Worm (Caenorhabditis elegans) whole organism, early embryonic: ENCODE measurements around the gene srj-22.

Source experiments
- B0310.2 ChIP-seq: sonication (generic microtip); optimal IDR thresholded peaks from 2 replicates; lab custom pipeline; 2016; ENCODE audit warnings: mild to moderate bottlenecking, missing genetic modification characterization, missing compliant biosample characterization
- F13C5.2 ChIP-seq: sonication (generic microtip); optimal IDR thresholded peaks from 2 replicates; lab custom pipeline; 2017; ENCODE audit warnings: mild to moderate bottlenecking, missing genetic modification characterization, inconsistent platforms, missing compliant biosample characterization
- aly-1 ChIP-seq: sonication (generic microtip); optimal IDR thresholded peaks from 2 replicates; lab custom pipeline; 2016; ENCODE audit warnings: missing genetic modification characterization, missing compliant biosample characterization
- ama-1 ChIP-seq: fragments of 150-350 bp; optimal IDR thresholded peaks from 2 replicates; lab custom pipeline; 2014
- ceh-13 ChIP-seq: fragments of 200-800 bp; sonication (Bioruptor generic); optimal IDR thresholded peaks from 2 replicates; lab custom pipeline; 2018; ENCODE audit warnings: mild to moderate bottlenecking, missing genetic modification characterization, missing compliant biosample characterization
- ceh-36 ChIP-seq: sonication (generic microtip); optimal IDR thresholded peaks from 2 replicates; lab custom pipeline; 2016; ENCODE audit warnings: missing genetic modification characterization, inconsistent platforms, missing compliant biosample characterization
- ets-7 ChIP-seq: sonication (generic microtip); optimal IDR thresholded peaks from 2 replicates; lab custom pipeline; 2016; ENCODE audit warnings: missing genotype, missing genetic modification characterization, missing compliant biosample characterization
- flt-1 ChIP-seq: fragments of 200-800 bp; sonication (Bioruptor generic); IDR thresholded peaks from 2 replicates; pipeline ENCODE4 v1.3.6; 2022; ENCODE audit warnings: missing genetic modification characterization, missing compliant biosample characterization
- hmbx-1 ChIP-seq: sonication (generic microtip); optimal IDR thresholded peaks from 2 replicates; lab custom pipeline; 2016; ENCODE audit warnings: mild to moderate bottlenecking, missing genetic modification characterization, missing compliant biosample characterization
- hmg-4 ChIP-seq: fragments of 200-800 bp; sonication (Bioruptor generic); optimal IDR thresholded peaks from 2 replicates; lab custom pipeline; 2018; ENCODE audit warnings: mild to moderate bottlenecking, missing genetic modification characterization, missing compliant biosample characterization
- hnd-1 ChIP-seq: sonication (generic microtip); optimal IDR thresholded peaks from 2 replicates; lab custom pipeline; 2016; ENCODE audit warnings: missing genetic modification characterization, missing compliant biosample characterization
- pes-1 ChIP-seq: fragments of 200-800 bp; sonication (Bioruptor generic); IDR thresholded peaks from 2 replicates; pipeline ENCODE4 v1.3.6; 2022; ENCODE audit warnings: missing genetic modification reagents, missing genetic modification characterization, missing compliant biosample characterization
- scrt-1 ChIP-seq: fragments of 200-800 bp; sonication (Bioruptor generic); IDR thresholded peaks from 2 replicates; pipeline ENCODE4 v1.3.6; 2022; ENCODE audit warnings: missing genetic modification characterization, missing compliant biosample characterization
- sea-1 ChIP-seq: fragments of 200-800 bp; sonication (Bioruptor generic); conservative IDR thresholded peaks from 2 replicates; pipeline ENCODE4 v1.3.6; 2022; ENCODE audit warnings: missing genetic modification characterization, missing compliant biosample characterization
- tbx-11 ChIP-seq: fragments of 200-800 bp; sonication (Bioruptor generic); IDR thresholded peaks from 2 replicates; pipeline ENCODE4 v1.3.6; 2022; ENCODE audit warnings: missing genetic modification characterization, missing compliant biosample characterization
- tbx-37 ChIP-seq: fragments of 200-800 bp; sonication (Bioruptor generic); conservative IDR thresholded peaks from 2 replicates; pipeline ENCODE4 v1.3.6; 2022; ENCODE audit warnings: missing genetic modification reagents, missing genetic modification characterization, missing compliant biosample characterization
- tra-4 ChIP-seq: sonication (generic microtip); optimal IDR thresholded peaks from 2 replicates; lab custom pipeline; 2017; ENCODE audit warnings: missing genetic modification characterization, missing compliant biosample characterization

Gene srj-22

ce11 chrV:10768892-10769291 lies 25.3 kb upstream of the srj-22 start:
- TF ChIP-seq ama-1: no peak
- no peak for TF ChIP-seq F13C5.2 (tag; lab: Kevin White, UChicago)
- no peak for TF ChIP-seq tbx-11 (GFP tag; lab: Robert Waterston, UW)
- no peak for TF ChIP-seq hmg-4 (GFP tag; lab: Kevin White, UChicago)
- no peak for TF ChIP-seq hmbx-1 (tag; lab: Kevin White, UChicago)
- no peak for TF ChIP-seq hnd-1 (tag; lab: Kevin White, UChicago)
- TF ChIP-seq ceh-36 (tag; lab: Kevin White, UChicago): no peak
- TF ChIP-seq B0310.2 (tag; lab: Kevin White, UChicago): no peak
- no peak for TF ChIP-seq ets-7 (tag; lab: Kevin White, UChicago)
- TF ChIP-seq pes-1 (GFP tag; lab: Robert Waterston, UW): no peak

ce11 chrV:10764066-10764465 lies 20.5 kb upstream of the srj-22 start, which contains the start of gene ocr-1:
Gene ocr-1, plus strand, starts transcription at chrV:10764366.
- TF ChIP-seq hnd-1 (tag; lab: Kevin White, UChicago) (no peak), ets-7 (tag; lab: Kevin White, UChicago) (no peak), F13C5.2 (tag; lab: Kevin White, UChicago) (no peak), ama-1 (no peak), hmbx-1 (tag; lab: Kevin White, UChicago) (no peak), ceh-13 (no peak), tra-4 (tag; lab: Kevin White, UChicago) (no peak), tbx-37 (GFP tag; lab: Robert Waterston, UW) (no peak), aly-1 (tag; lab: Kevin White, UChicago) (no peak), tbx-11 (GFP tag; lab: Robert Waterston, UW) (no peak), sea-1 (GFP tag; lab: Robert Waterston, UW) (no peak), ceh-36 (tag; lab: Kevin White, UChicago) (no peak), scrt-1 (GFP tag; lab: Robert Waterston, UW) (no peak), flt-1 (GFP tag; lab: Robert Waterston, UW) (no peak), hmg-4 (GFP tag; lab: Kevin White, UChicago) (no peak), pes-1 (GFP tag; lab: Robert Waterston, UW) (no peak), B0310.2 (tag; lab: Kevin White, UChicago) (no peak)

ce11 chrV:10762695-10763094 lies 19.1 kb upstream of the srj-22 start, which contains the start of gene sre-6:
Gene sre-6, minus strand, starts transcription at chrV:10762795.
- no peak for TF ChIP-seq ceh-36 (tag; lab: Kevin White, UChicago)
- TF ChIP-seq ama-1: no peak
- no peak for TF ChIP-seq sea-1 (GFP tag; lab: Robert Waterston, UW)
- TF ChIP-seq hnd-1 (tag; lab: Kevin White, UChicago): no peak
- no peak for TF ChIP-seq pes-1 (GFP tag; lab: Robert Waterston, UW)
- no peak for TF ChIP-seq hmbx-1 (tag; lab: Kevin White, UChicago)
- no peak for TF ChIP-seq tbx-11 (GFP tag; lab: Robert Waterston, UW)

DNA sequence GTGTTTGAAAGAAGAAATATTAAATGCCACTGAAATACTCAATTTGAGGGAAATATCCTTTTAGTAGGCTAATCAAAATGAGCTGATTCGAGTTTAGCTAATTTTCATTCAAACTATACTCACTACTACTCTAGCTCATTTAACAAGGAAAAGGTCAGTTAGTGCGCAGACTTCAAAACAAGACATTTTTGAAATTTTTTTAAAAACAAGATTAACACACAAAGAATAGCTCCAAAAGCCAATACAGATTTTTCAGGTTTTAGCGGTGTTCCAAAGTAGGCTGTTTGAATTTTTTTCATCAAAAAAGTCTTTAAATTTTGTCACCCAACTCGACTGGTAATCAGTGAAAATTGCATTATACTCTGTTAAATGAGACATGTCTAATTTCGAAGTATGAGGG lies 17.3 kb upstream of the srj-22 start:
- no peak for TF ChIP-seq ets-7 (tag; lab: Kevin White, UChicago)
- TF ChIP-seq flt-1 (GFP tag; lab: Robert Waterston, UW): no peak
- TF ChIP-seq hmbx-1 (tag; lab: Kevin White, UChicago): no peak
- TF ChIP-seq ceh-13: no peak
- TF ChIP-seq hmg-4 (GFP tag; lab: Kevin White, UChicago): no peak
- TF ChIP-seq tbx-37 (GFP tag; lab: Robert Waterston, UW): no peak
- TF ChIP-seq pes-1 (GFP tag; lab: Robert Waterston, UW): no peak
- TF ChIP-seq F13C5.2 (tag; lab: Kevin White, UChicago): no peak
- no peak for TF ChIP-seq ama-1
- no peak for TF ChIP-seq ceh-36 (tag; lab: Kevin White, UChicago)
- no peak for TF ChIP-seq scrt-1 (GFP tag; lab: Robert Waterston, UW)
- no peak for TF ChIP-seq hnd-1 (tag; lab: Kevin White, UChicago)
- no peak for TF ChIP-seq tra-4 (tag; lab: Kevin White, UChicago)
- TF ChIP-seq B0310.2 (tag; lab: Kevin White, UChicago): no peak
- no peak for TF ChIP-seq aly-1 (tag; lab: Kevin White, UChicago)
- TF ChIP-seq tbx-11 (GFP tag; lab: Robert Waterston, UW): no peak
- no peak for TF ChIP-seq sea-1 (GFP tag; lab: Robert Waterston, UW)

- TF ChIP-seq hmbx-1 (tag; lab: Kevin White, UChicago): no peak
- no peak for TF ChIP-seq flt-1 (GFP tag; lab: Robert Waterston, UW)
- no peak for TF ChIP-seq ets-7 (tag; lab: Kevin White, UChicago)
- TF ChIP-seq F13C5.2 (tag; lab: Kevin White, UChicago): no peak
- no peak for TF ChIP-seq scrt-1 (GFP tag; lab: Robert Waterston, UW)
- no peak for TF ChIP-seq hnd-1 (tag; lab: Kevin White, UChicago)
- no peak for TF ChIP-seq ama-1
These were observed 15.1 kb upstream of the srj-22 start, which contains the start of gene F28H7.8 for ce11 chrV:10758658-10759057. Gene F28H7.8, plus strand, starts transcription at chrV:10758958.

DNA sequence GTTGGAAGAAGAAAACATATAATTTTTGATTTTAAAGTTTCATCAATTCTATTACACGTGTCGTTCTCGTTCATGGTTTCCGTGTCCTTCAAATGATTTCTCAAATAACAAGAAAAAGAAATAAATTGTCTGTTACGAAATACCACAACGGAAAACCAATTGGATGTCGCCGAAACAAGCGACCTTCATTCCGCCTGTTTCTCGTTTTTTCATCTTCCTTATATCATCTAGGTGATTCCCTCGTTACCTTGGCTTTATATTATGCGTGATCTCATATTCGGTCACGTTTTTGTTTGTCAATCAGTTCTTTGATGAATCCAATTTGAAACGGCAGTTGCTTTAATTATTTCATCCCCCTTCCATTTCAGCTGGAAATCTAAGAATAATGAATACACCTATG lies 13.6 kb upstream of the srj-22 start:
- TF ChIP-seq sea-1 (GFP tag; lab: Robert Waterston, UW) (no peak), flt-1 (GFP tag; lab: Robert Waterston, UW) (no peak), pes-1 (GFP tag; lab: Robert Waterston, UW) (no peak), aly-1 (tag; lab: Kevin White, UChicago) (no peak), hmg-4 (GFP tag; lab: Kevin White, UChicago) (no peak), hnd-1 (tag; lab: Kevin White, UChicago) (no peak), scrt-1 (GFP tag; lab: Robert Waterston, UW) (no peak), tra-4 (tag; lab: Kevin White, UChicago) (no peak), ets-7 (tag; lab: Kevin White, UChicago) (no peak), ceh-36 (tag; lab: Kevin White, UChicago) (no peak), hmbx-1 (tag; lab: Kevin White, UChicago) (no peak), tbx-11 (GFP tag; lab: Robert Waterston, UW) (no peak), ceh-13 (no peak)

DNA sequence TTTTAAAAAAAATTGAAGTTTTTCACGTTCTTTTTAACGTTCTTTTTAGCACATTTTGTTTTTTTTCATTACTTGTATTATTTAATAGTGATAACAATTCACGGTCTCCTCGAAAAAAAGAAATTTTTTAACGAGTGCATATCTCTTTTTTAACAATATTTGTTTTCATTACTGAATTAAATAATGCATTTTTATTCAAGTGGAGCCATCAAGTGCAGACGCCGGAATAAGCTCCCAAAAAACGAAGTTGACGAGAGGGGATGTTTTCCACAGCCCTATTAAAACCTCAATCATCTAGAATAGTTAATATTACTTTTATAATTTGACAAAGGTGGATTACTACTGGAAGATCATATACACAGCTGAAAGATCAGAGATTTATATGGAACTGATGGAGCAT lies 13.1 kb upstream of the srj-22 start, which contains the start of gene irld-6:
irld-6 (minus strand) TSS at position 101 of the 400 bp plus-strand sequence.
- no peak for TF ChIP-seq pes-1 (GFP tag; lab: Robert Waterston, UW)
- TF ChIP-seq hnd-1 (tag; lab: Kevin White, UChicago): no peak
- no peak for TF ChIP-seq F13C5.2 (tag; lab: Kevin White, UChicago)
- no peak for TF ChIP-seq aly-1 (tag; lab: Kevin White, UChicago)
- TF ChIP-seq ets-7 (tag; lab: Kevin White, UChicago): no peak
- no peak for TF ChIP-seq tra-4 (tag; lab: Kevin White, UChicago)
- TF ChIP-seq sea-1 (GFP tag; lab: Robert Waterston, UW): no peak
- TF ChIP-seq tbx-11 (GFP tag; lab: Robert Waterston, UW): no peak
- TF ChIP-seq ceh-13: no peak
- TF ChIP-seq tbx-37 (GFP tag; lab: Robert Waterston, UW): no peak
- TF ChIP-seq flt-1 (GFP tag; lab: Robert Waterston, UW): no peak
- no peak for TF ChIP-seq hmbx-1 (tag; lab: Kevin White, UChicago)
- TF ChIP-seq ceh-36 (tag; lab: Kevin White, UChicago): no peak
- TF ChIP-seq ama-1: no peak
- TF ChIP-seq B0310.2 (tag; lab: Kevin White, UChicago): no peak
- no peak for TF ChIP-seq scrt-1 (GFP tag; lab: Robert Waterston, UW)
- no peak for TF ChIP-seq hmg-4 (GFP tag; lab: Kevin White, UChicago)
